Fruit fly (Drosophila melanogaster) Kc167 (cell line): ENCODE measurements around the gene ND-39.

ENCODE experiments used
- Myc ChIP-seq: fragments of >200 bp; optimal IDR thresholded peaks from 2 replicates; lab custom pipeline; 2017; ENCODE audit warnings: missing external identifiers
- Sin3A ChIP-seq: fragments of >200 bp; optimal IDR thresholded peaks from 2 replicates; lab custom pipeline; 2018; ENCODE audit warnings: missing external identifiers
- h ChIP-seq: fragments of >200 bp; optimal IDR thresholded peaks from 3 replicates; lab custom pipeline; 2018; ENCODE audit warnings: missing external identifiers
- insv ChIP-seq: fragments of >200 bp; optimal IDR thresholded peaks from 3 replicates; lab custom pipeline; 2018; ENCODE audit warnings: missing external identifiers
- psq ChIP-seq: fragments of >200 bp; optimal IDR thresholded peaks from 2 replicates; lab custom pipeline; 2017; ENCODE audit warnings: missing external identifiers
- ttk ChIP-seq: sonication (Bioruptor generic); optimal IDR thresholded peaks from 2 replicates; lab custom pipeline; 2017; ENCODE audit warnings: missing external identifiers

The ND-39 gene

DNA sequence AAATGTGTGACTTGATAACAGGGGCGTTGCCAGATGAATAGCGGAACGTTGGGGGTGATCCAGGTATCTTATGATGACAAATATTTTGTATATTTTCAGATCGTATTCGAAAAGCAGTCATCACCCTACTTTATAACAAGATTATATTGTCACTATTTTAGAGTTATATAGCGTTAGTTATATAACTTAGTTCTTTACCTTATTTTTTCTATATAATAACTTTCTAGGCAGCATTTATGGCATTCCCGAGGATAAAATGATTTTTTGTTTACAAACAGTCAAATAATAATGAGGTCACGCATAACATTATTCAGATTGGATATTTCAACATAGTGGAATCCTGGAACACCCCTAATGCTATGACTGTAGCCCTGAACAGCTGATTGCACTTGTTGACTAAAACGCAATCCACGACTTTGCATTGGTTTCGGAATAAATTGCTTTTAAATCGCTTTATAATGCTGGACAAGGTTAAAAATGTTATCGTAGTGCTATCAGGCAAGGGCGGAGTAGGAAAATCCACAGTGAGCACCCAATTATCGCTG, 34.4 kb downstream of the ND-39 start, which contains the start of gene Nubp2:
Gene Nubp2 (plus strand): TSS at position 381 of the 545 bp plus-strand sequence.
- no peak for TF ChIP-seq Myc (lab: Kevin White, UChicago)
- TF ChIP-seq psq = no peak
- TF ChIP-seq ttk (lab: Kevin White, UChicago) = no peak
- TF ChIP-seq h (lab: Kevin White, UChicago) = no peak
- no peak for TF ChIP-seq Sin3A (lab: Kevin White, UChicago)
- TF ChIP-seq insv = no peak

dm6 chr3L:20529918-20530317, 38.0 kb downstream of the ND-39 start:
- TF ChIP-seq ttk (lab: Kevin White, UChicago) (no peak), insv (no peak), Sin3A (lab: Kevin White, UChicago) (no peak), Myc (lab: Kevin White, UChicago) (no peak), h (lab: Kevin White, UChicago) (no peak), psq (no peak)

DNA sequence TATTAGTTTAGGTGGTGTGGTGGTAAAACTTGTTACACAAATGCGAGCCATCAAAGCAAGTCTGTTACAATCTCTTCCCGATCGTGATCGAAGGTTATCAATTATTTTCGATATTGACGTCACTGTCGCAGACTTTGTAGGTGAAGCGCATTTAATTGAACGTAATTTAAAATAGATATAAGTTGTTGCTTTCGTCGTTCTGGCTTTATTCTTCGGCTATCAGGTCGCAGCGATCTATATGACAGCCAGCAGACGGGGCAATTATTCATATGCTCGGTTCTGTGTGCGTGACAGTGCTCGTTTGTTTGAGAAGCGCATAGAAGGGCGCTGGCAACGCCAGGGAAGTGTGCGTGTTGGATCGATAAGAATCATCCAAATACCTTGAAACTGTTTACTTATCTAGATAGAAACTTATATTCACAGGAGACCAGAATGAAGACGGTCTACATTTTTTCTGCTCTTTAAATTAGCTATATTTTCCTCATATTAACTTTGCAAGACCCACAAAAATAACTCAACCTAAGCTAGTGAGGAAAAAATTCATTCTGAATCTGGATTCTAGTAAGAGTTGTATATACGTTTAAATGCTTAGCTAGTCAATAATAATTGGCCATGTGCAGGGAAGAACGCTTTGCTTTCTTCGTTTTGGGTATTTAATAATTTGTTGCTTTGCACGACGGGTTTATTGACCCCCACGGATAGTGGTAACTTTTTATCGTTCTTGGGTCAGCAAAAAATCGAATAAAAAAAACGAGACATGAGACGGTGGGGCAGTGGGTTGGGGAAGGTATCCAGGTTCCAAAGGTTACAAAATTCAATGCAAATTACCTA, 38.7 kb downstream of the ND-39 start:
- no peak for TF ChIP-seq h (lab: Kevin White, UChicago)
- TF ChIP-seq ttk (lab: Kevin White, UChicago) = no peak
- TF ChIP-seq Myc (lab: Kevin White, UChicago) = no peak
- TF ChIP-seq psq = no peak
- TF ChIP-seq Sin3A (lab: Kevin White, UChicago) = no peak
- TF ChIP-seq insv = no peak

DNA sequence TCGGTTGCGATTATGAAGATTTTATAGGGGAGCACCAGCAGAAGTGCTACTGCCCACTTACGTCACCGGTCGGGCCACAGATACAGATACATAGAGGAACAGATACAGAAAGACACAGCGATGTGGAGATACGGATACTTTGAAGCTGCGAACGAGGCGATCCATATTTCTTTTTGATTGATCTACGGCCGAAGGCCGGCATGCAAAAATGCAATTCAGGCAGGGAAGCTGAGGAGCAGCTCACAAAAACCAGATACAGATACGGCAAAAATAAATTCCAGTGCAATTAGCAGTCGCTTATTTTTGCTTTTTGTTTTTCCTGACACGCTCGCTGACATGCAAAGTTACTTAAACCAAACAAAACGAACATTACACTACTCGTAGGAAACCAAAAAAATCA, 39.4 kb downstream of the ND-39 start:
- TF ChIP-seq psq (no peak), insv (no peak), Myc (lab: Kevin White, UChicago) (no peak), ttk (lab: Kevin White, UChicago) (no peak), Sin3A (lab: Kevin White, UChicago) (no peak), h (lab: Kevin White, UChicago) (no peak)

DNA sequence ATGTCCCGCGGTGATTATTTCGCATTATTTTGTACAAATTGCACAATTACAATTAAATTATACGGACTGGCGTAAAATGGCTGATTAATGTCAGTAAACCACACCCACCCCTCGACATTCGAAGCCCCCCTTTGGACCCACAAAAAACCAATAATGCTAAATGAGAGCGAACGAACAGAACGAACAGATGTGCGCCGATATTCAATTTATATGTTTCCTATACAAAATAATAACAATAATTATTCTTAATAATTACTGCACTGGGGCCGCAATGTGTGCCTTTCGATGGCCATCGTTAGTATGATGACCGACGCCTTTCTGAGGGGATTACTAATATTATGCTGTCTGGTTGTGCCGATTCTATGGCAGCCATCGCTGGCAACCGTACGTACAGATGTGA, 41.5 kb downstream of the ND-39 start, which contains the start of gene CG13250:
Gene CG13250 (plus strand): TSS at position 301 of the 400 bp plus-strand sequence.
- TF ChIP-seq ttk (lab: Kevin White, UChicago) (no peak), Sin3A (lab: Kevin White, UChicago) (no peak), h (lab: Kevin White, UChicago) (no peak), insv (no peak), Myc (lab: Kevin White, UChicago) (no peak), psq (no peak)

- TF ChIP-seq insv = no peak
- no peak for TF ChIP-seq ttk (lab: Kevin White, UChicago)
- TF ChIP-seq Sin3A (lab: Kevin White, UChicago) = no peak
- no peak for TF ChIP-seq psq
- no peak for TF ChIP-seq Myc (lab: Kevin White, UChicago)
- no peak for TF ChIP-seq h (lab: Kevin White, UChicago)
Measured at dm6 chr3L:20536919-20537318, 45.0 kb downstream of the ND-39 start.

- TF ChIP-seq insv (no peak), ttk (lab: Kevin White, UChicago) (no peak), h (lab: Kevin White, UChicago) (no peak), Sin3A (lab: Kevin White, UChicago) (no peak), Myc (lab: Kevin White, UChicago) (no peak), psq (no peak)
Measured at dm6 chr3L:20537655-20538300, 45.9 kb downstream of the ND-39 start.

DNA sequence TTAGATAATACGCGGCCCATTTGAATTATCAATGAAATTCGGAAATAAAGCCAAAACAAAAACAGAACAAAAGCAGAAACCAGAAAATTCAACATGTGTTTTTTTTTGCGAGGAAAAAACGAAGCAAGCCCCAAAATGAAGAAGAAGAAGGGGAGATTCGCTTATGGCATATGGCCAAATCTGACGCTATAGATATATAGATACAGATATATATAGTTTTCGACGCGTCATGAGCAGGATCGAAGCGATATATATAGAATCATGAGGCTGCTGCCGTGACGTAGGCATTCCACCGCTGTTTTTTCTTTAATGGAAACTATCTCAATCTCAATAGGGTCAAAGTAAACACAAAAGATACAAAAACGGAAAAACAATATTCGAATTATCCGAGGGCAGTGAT, 46.6 kb downstream of the ND-39 start:
- TF ChIP-seq Myc (lab: Kevin White, UChicago) (no peak), insv (no peak), Sin3A (lab: Kevin White, UChicago) (no peak), psq (no peak), h (lab: Kevin White, UChicago) (no peak), ttk (lab: Kevin White, UChicago) (no peak)

DNA sequence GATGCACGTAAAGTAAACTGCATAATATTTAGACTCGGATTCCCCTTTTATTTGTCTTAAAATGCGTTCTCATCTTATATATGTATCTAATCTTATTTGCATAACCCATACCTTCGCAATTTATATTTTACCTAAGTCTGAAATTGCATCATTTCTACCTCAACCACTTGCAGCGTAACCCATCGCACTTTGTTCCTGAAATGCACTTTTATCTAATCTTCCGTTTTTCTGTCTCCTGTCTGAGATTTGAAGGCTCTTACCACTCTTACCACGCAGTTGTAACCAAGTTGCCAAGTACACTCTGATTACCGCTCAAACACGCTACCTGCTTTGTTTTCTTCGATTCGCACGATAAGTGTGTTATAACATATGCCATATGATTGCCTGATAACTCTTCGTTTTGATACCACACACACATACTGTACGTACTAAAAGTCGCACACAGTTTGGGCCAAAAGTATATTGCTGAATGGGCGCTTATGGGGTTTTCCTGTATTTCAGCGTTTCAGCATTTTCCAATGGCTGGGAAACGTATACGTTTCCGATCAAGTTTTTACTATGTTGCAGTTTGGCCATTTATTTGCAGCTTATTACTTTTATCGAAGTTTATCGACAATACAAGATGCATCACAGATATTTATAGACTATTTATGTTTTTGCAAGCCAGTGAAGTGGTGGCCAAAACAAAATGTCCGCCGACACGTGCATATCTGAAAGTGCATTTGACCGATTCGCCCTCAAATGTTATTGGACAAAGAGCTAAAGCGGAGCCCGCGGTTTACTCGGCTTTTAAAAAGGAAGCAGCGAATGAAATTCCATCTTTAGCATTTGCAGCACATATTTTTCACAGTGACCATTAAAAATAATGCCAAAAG, 47.5 kb downstream of the ND-39 start:
- no peak for TF ChIP-seq h (lab: Kevin White, UChicago)
- TF ChIP-seq Sin3A (lab: Kevin White, UChicago) = no peak
- TF ChIP-seq Myc (lab: Kevin White, UChicago) = no peak
- no peak for TF ChIP-seq ttk (lab: Kevin White, UChicago)
- TF ChIP-seq insv = no peak
- no peak for TF ChIP-seq psq

dm6 chr3L:20540182-20540974, 48.5 kb downstream of the ND-39 start, which contains the start of gene Rcd2:
Rcd2 (minus strand) TSS chr3L:20540417.
- no peak for TF ChIP-seq psq
- no peak for TF ChIP-seq insv
- TF ChIP-seq Myc (lab: Kevin White, UChicago) = no peak
- TF ChIP-seq h (lab: Kevin White, UChicago) = no peak
- TF ChIP-seq ttk (lab: Kevin White, UChicago) = no peak
- TF ChIP-seq Sin3A (lab: Kevin White, UChicago) = no peak
